Worm (Caenorhabditis elegans) whole organism, mixed stage, embryonic: ENCODE measurements around the gene C29E4.13.

ENCODE experiments used
- M03D4.4 ChIP-seq: sonication (generic microtip); optimal IDR thresholded peaks from 2 replicates; lab custom pipeline; 2017; ENCODE audit warnings: mild to moderate bottlenecking, missing genetic modification characterization, missing compliant biosample characterization
- bed-3 ChIP-seq: fragments of 200-800 bp; sonication (Bioruptor generic); optimal IDR thresholded peaks from 3 replicates; lab custom pipeline; 2018; ENCODE audit warnings: mild to moderate bottlenecking, missing genetic modification characterization, moderate library complexity, missing compliant biosample characterization
- blmp-1 ChIP-seq: fragments of 150-350 bp; optimal IDR thresholded peaks from 2 replicates; lab custom pipeline; 2014; ENCODE audit warnings: missing biosample characterization, missing genetic modification characterization
- ceh-39 ChIP-seq: fragments of 150-350 bp; optimal IDR thresholded peaks from 2 replicates; lab custom pipeline; 2014; ENCODE audit warnings: missing biosample characterization, missing genetic modification characterization
- ceh-43 ChIP-seq: fragments of 200-800 bp; sonication (Bioruptor generic); optimal IDR thresholded peaks from 2 replicates; lab custom pipeline; 2018; ENCODE audit warnings: mild to moderate bottlenecking, missing genetic modification characterization, moderate library complexity, missing compliant biosample characterization
- ces-1 ChIP-seq: fragments of 150-350 bp; optimal IDR thresholded peaks from 2 replicates; lab custom pipeline; 2014; ENCODE audit warnings: missing biosample characterization, missing genetic modification reagents, missing genetic modification characterization
- cnd-1 ChIP-seq: fragments of 200-800 bp; sonication (Bioruptor generic); optimal IDR thresholded peaks from 2 replicates; lab custom pipeline; 2018; ENCODE audit warnings: mild to moderate bottlenecking, missing genetic modification characterization, missing compliant biosample characterization
- drap-1 ChIP-seq: fragments of 200-800 bp; sonication (Bioruptor generic); optimal IDR thresholded peaks from 3 replicates; lab custom pipeline; 2018; ENCODE audit warnings: mild to moderate bottlenecking, missing genetic modification characterization, missing compliant biosample characterization
- elt-1 ChIP-seq: sonication (generic microtip); optimal IDR thresholded peaks from 2 replicates; lab custom pipeline; 2017; ENCODE audit warnings: missing genetic modification characterization, mild to moderate bottlenecking, missing compliant biosample characterization, antibody characterized with exemption, moderate library complexity, borderline replicate concordance; ENCODE audit not compliant: insufficient read depth
- elt-3 ChIP-seq: fragments of 150-350 bp; optimal IDR thresholded peaks from 2 replicates; lab custom pipeline; 2014; ENCODE audit warnings: missing biosample characterization, missing genetic modification characterization
- flh-1 ChIP-seq: fragments of 200-800 bp; sonication (Bioruptor generic); optimal IDR thresholded peaks from 2 replicates; lab custom pipeline; 2018; ENCODE audit warnings: mild to moderate bottlenecking, missing genetic modification characterization, moderate library complexity, missing compliant biosample characterization
- ham-2 ChIP-seq: fragments of 200-800 bp; sonication (Bioruptor generic); optimal IDR thresholded peaks from 2 replicates; lab custom pipeline; 2018; ENCODE audit warnings: mild to moderate bottlenecking, missing genetic modification characterization, missing compliant biosample characterization
- hlh-1 ChIP-seq: fragments of 150-350 bp; optimal IDR thresholded peaks from 2 replicates; lab custom pipeline; 2014; ENCODE audit warnings: missing biosample characterization, missing genetic modification reagents, missing genetic modification characterization
- lin-13 ChIP-seq: fragments of 150-350 bp; optimal IDR thresholded peaks from 2 replicates; lab custom pipeline; 2014; ENCODE audit warnings: missing biosample characterization, missing genetic modification characterization
- lin-32 ChIP-seq: fragments of 200-800 bp; sonication (Bioruptor generic); optimal IDR thresholded peaks from 2 replicates; lab custom pipeline; 2018; ENCODE audit warnings: mild to moderate bottlenecking, missing genetic modification characterization, missing compliant biosample characterization
- lsy-2 ChIP-seq: fragments of 150-350 bp; optimal IDR thresholded peaks from 2 replicates; lab custom pipeline; 2014; ENCODE audit warnings: missing biosample characterization, missing genetic modification characterization
- mep-1 ChIP-seq: fragments of 150-350 bp; optimal IDR thresholded peaks from 2 replicates; lab custom pipeline; 2017; ENCODE audit warnings: missing biosample characterization, missing genetic modification reagents, missing genetic modification characterization, inconsistent platforms
- mls-2 ChIP-seq: sonication (generic microtip); optimal IDR thresholded peaks from 2 replicates; lab custom pipeline; 2016; ENCODE audit warnings: mild to moderate bottlenecking, missing genetic modification characterization, moderate library complexity, missing compliant biosample characterization
- nhr-12 ChIP-seq: fragments of 150-350 bp; optimal IDR thresholded peaks from 2 replicates; lab custom pipeline; 2014; ENCODE audit warnings: missing biosample characterization, missing genetic modification characterization
- nhr-2 ChIP-seq: fragments of 150-350 bp; optimal IDR thresholded peaks from 2 replicates; lab custom pipeline; 2014; ENCODE audit warnings: missing biosample characterization, missing genetic modification characterization
- nhr-237 ChIP-seq: fragments of 150-350 bp; optimal IDR thresholded peaks from 2 replicates; lab custom pipeline; 2014; ENCODE audit warnings: missing biosample characterization, missing genetic modification characterization
- nhr-28 ChIP-seq: fragments of 150-350 bp; optimal IDR thresholded peaks from 2 replicates; lab custom pipeline; 2014; ENCODE audit warnings: missing biosample characterization, missing genetic modification characterization
- nhr-76 ChIP-seq: sonication (generic microtip); optimal IDR thresholded peaks from 2 replicates; lab custom pipeline; 2017; ENCODE audit warnings: missing biosample characterization, missing genetic modification characterization
- pha-4 ChIP-seq: fragments of 150-350 bp; optimal IDR thresholded peaks from 2 replicates; lab custom pipeline; 2018; ENCODE audit warnings: missing biosample characterization, missing genetic modification reagents, missing genetic modification characterization
- sem-2 ChIP-seq: fragments of 200-800 bp; sonication (Bioruptor generic); optimal IDR thresholded peaks from 2 replicates; lab custom pipeline; 2018; ENCODE audit warnings: mild to moderate bottlenecking, missing genetic modification characterization, missing compliant biosample characterization
- snpc-4 ChIP-seq: fragments of 150-350 bp; optimal IDR thresholded peaks from 2 replicates; lab custom pipeline; 2014; ENCODE audit warnings: missing biosample characterization, missing genetic modification characterization
- sptf-1 ChIP-seq: sonication (generic microtip); optimal IDR thresholded peaks from 2 replicates; lab custom pipeline; 2017; ENCODE audit warnings: mild to moderate bottlenecking, missing genetic modification characterization, moderate library complexity, missing compliant biosample characterization
- tbx-8 ChIP-seq: fragments of 200-800 bp; sonication (Bioruptor generic); optimal IDR thresholded peaks from 2 replicates; lab custom pipeline; 2018; ENCODE audit warnings: mild to moderate bottlenecking, missing genetic modification characterization, moderate library complexity, missing compliant biosample characterization
- unc-120 ChIP-seq: sonication (generic microtip); optimal IDR thresholded peaks from 2 replicates; lab custom pipeline; 2017; ENCODE audit warnings: missing genetic modification characterization, missing compliant biosample characterization; ENCODE audit not compliant: poor library complexity, severe bottlenecking
- unc-62 ChIP-seq: fragments of 150-350 bp; optimal IDR thresholded peaks from 2 replicates; lab custom pipeline; 2014; ENCODE audit warnings: missing biosample characterization, missing genetic modification reagents, missing genetic modification characterization
- ztf-11 ChIP-seq: fragments of 150-350 bp; optimal IDR thresholded peaks from 2 replicates; lab custom pipeline; 2014; ENCODE audit warnings: missing biosample characterization, missing genetic modification characterization

The C29E4.13 gene

ce11 chrIII:7897733-7898132 lies 30.8 kb downstream of the C29E4.13 start:
- TF ChIP-seq elt-3 (no peak), ham-2 (GFP tag; lab: Kevin White, UChicago) (no peak), mep-1 (tag; lab: Kevin White, UChicago) (no peak), drap-1 (GFP tag; lab: Kevin White, UChicago) (no peak), ceh-39 (tag; lab: Kevin White, UChicago) (no peak), ztf-11 (no peak), M03D4.4 (no peak), snpc-4 (no peak), nhr-28 (no peak), sptf-1 (no peak), blmp-1 (tag; lab: Kevin White, UChicago) (no peak), unc-62 (GFP tag; lab: Kevin White, UChicago) (no peak)

- TF ChIP-seq nhr-12 (tag; lab: Kevin White, UChicago) (no peak), nhr-28 (no peak)
These were observed 31.6 kb downstream of the C29E4.13 start, which contains the start of gene ZK688.10 for ce11 chrIII:7896925-7897324. Gene ZK688.10, minus strand, starts transcription at chrIII:7897025.

- TF ChIP-seq nhr-28 (no peak), ham-2 (GFP tag; lab: Kevin White, UChicago) (no peak), cnd-1 (tag; lab: Kevin White, UChicago) (no peak), bed-3 (GFP tag; lab: Kevin White, UChicago) (no peak), sem-2 (GFP tag; lab: Kevin White, UChicago) (no peak), ceh-39 (tag; lab: Kevin White, UChicago) (no peak), nhr-237 (tag; lab: Kevin White, UChicago) (no peak), tbx-8 (no peak), flh-1 (GFP tag; lab: Kevin White, UChicago) (no peak), unc-120 (tag; lab: Kevin White, UChicago) (no peak), M03D4.4 (no peak), elt-3 (no peak)
These were observed 33.8 kb downstream of the C29E4.13 start, which contains the start of gene ZK688.4 for ce11 chrIII:7894724-7895123. Gene ZK688.4, plus strand, starts transcription at chrIII:7895024.

- TF ChIP-seq cnd-1 (tag; lab: Kevin White, UChicago), result no peak
- TF ChIP-seq tbx-8, result no peak
- no peak for TF ChIP-seq ztf-11
- no peak for TF ChIP-seq mep-1 (tag; lab: Kevin White, UChicago)
- no peak for TF ChIP-seq unc-120 (tag; lab: Kevin White, UChicago)
- no peak for TF ChIP-seq ceh-43 (GFP tag; lab: Kevin White, UChicago)
- TF ChIP-seq lsy-2 (tag; lab: Kevin White, UChicago), result no peak
- TF ChIP-seq nhr-237 (tag; lab: Kevin White, UChicago), result no peak
- no peak for TF ChIP-seq flh-1 (GFP tag; lab: Kevin White, UChicago)
These were observed 35.3 kb downstream of the C29E4.13 start for ce11 chrIII:7893224-7893623.

- TF ChIP-seq sptf-1, result no peak
- TF ChIP-seq ces-1 (GFP tag; lab: Kevin White, UChicago), result no peak
- no peak for TF ChIP-seq nhr-76
- TF ChIP-seq nhr-2 (tag; lab: Kevin White, UChicago), result no peak
- no peak for TF ChIP-seq ceh-43 (GFP tag; lab: Kevin White, UChicago)
- no peak for TF ChIP-seq flh-1 (GFP tag; lab: Kevin White, UChicago)
- TF ChIP-seq elt-1 (tag; lab: Kevin White, UChicago), result no peak
- no peak for TF ChIP-seq lin-32 (GFP tag; lab: Kevin White, UChicago)
- no peak for TF ChIP-seq snpc-4
- no peak for TF ChIP-seq unc-120 (tag; lab: Kevin White, UChicago)
- TF ChIP-seq ceh-39 (tag; lab: Kevin White, UChicago), result no peak
These were observed 36.2 kb downstream of the C29E4.13 start for ce11 chrIII:7892333-7892732.

- peak; percentile 8 for TF ChIP-seq ceh-39 (tag; lab: Kevin White, UChicago)
- TF ChIP-seq M03D4.4, result no peak
- peak; percentile 19 for TF ChIP-seq lin-13 (tag; lab: Kevin White, UChicago)
- TF ChIP-seq snpc-4, result no peak
- peak; percentile 10 for TF ChIP-seq cnd-1 (tag; lab: Kevin White, UChicago)
- TF ChIP-seq lsy-2 (tag; lab: Kevin White, UChicago), result peak; percentile 56
- peak; percentile 71 for TF ChIP-seq pha-4
- peak; percentile 40 for TF ChIP-seq mep-1 (tag; lab: Kevin White, UChicago)
- TF ChIP-seq unc-120 (tag; lab: Kevin White, UChicago), result peak; percentile 68
- no peak for TF ChIP-seq drap-1 (GFP tag; lab: Kevin White, UChicago)
- TF ChIP-seq tbx-8, result no peak
- TF ChIP-seq ces-1 (GFP tag; lab: Kevin White, UChicago), result peak; percentile 59
- peak; percentile 77 for TF ChIP-seq nhr-2 (tag; lab: Kevin White, UChicago)
- peak; percentile 46 for TF ChIP-seq nhr-237 (tag; lab: Kevin White, UChicago)
- peak; percentile 68 for TF ChIP-seq mls-2
- TF ChIP-seq ham-2 (GFP tag; lab: Kevin White, UChicago), result peak; percentile 74
- peak; percentile 93 for TF ChIP-seq hlh-1
- no peak for TF ChIP-seq sem-2 (GFP tag; lab: Kevin White, UChicago)
These were observed 36.8 kb downstream of the C29E4.13 start, which contains the start of the genes ZK688.5 and fahd-1 for ce11 chrIII:7891573-7892306. Gene ZK688.5, minus strand, starts transcription at chrIII:7891623. Gene fahd-1, plus strand, starts transcription at chrIII:7892256.
